Worm (Caenorhabditis elegans): ENCODE measurements around the gene cest-34.

The cest-34 gene

DNA sequence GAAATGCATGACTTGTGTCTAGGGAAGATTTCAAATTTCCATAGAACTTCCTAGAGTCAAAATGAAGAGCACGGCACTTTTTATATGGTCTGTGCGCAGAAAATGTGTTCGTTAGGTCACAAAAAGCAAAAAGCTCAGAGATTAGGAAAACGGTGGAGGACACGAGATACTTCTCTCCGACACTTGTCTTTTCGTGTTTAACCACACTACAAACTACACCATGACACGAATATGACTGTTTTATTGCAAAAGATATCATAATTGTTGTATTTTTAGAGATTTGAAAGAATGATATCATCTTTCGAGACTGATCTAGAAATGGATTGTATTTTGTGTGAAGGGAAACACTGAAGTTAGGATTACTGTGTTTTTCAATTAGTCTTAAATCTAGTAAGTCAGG lies 22.4 kb downstream of the cest-34 start:
- TF ChIP-seq nhr-25 (tag; optimal IDR thresholded peaks at IDR 0.05) (peak; percentile 1), aly-2 (tag; optimal IDR thresholded peaks at IDR 0.05) (no peak), ztf-11 (tag; optimal IDR thresholded peaks at IDR 0.05) (no peak), nhr-43 (tag; optimal IDR thresholded peaks at IDR 0.05; ENCODE audit: poor library complexity, severe bottlenecking) (peak; percentile 31), elt-3 (tag; optimal IDR thresholded peaks at IDR 0.05) (no peak)

DNA sequence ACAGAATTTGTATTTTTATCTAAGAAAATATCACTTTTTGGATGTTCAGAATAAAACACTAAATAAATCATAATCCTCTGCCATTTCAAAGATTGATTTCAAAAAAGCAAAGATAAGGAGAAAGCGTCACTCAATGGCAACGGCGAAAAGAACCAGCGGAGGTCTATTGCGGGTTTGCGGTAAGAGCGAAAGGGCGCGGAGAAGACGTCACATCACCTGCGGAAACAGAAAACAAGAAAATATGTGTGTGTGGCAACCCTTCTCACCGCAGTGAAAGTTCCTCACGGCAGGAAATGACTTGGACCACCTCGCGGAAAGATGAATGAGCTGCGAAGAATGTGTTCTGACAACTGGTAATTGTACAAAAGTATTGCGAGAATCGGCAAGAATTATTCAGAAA lies 23.2 kb downstream of the cest-34 start:
- no peak for TF ChIP-seq lsy-12 (tag; optimal IDR thresholded peaks at IDR 0.05)
- TF ChIP-seq nhr-28 (tag; optimal IDR thresholded peaks at IDR 0.05), result no peak
- TF ChIP-seq mdl-1 (tag; optimal IDR thresholded peaks at IDR 0.05), result no peak
- TF ChIP-seq nhr-12 (tag; optimal IDR thresholded peaks at IDR 0.05), result no peak
- no peak for TF ChIP-seq mml-1 (tag; optimal IDR thresholded peaks at IDR 0.05)
- TF ChIP-seq R02D3.7 (tag; optimal IDR thresholded peaks at IDR 0.05), result no peak
- TF ChIP-seq jun-1 (tag; optimal IDR thresholded peaks at IDR 0.05), result no peak
- TF ChIP-seq nhr-237 (tag; optimal IDR thresholded peaks at IDR 0.05), result no peak
- no peak for TF ChIP-seq lin-39 (tag; optimal IDR thresholded peaks at IDR 0.05)

DNA sequence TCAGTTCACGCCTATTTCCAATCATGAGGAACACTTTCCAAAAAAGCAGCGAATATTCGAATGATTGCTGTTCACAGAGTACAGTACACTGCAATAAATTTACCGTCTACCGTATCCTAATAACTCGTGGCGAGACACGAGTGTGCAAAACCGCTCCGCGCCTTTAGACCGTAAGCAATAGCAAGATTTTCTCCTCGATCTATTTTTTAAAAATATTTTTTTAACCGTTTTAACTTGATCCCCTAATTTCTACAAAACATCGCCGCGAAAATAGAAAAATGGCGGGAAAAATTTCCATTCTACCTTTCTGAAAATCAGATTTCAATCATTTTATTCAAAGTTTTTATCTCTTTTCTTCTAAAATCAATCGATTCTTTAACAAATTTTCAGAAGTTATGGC lies 26.1 kb downstream of the cest-34 start, which contains the start of gene era-1:
Gene era-1, plus strand, starts transcription at position 366 of the 400 bp plus-strand sequence.
- TF ChIP-seq mml-1 (tag; optimal IDR thresholded peaks at IDR 0.05) (no peak), nhr-76 (tag; optimal IDR thresholded peaks at IDR 0.05) (no peak), nhr-43 (tag; optimal IDR thresholded peaks at IDR 0.05; ENCODE audit: poor library complexity, severe bottlenecking) (no peak), tbx-2 (tag; optimal IDR thresholded peaks at IDR 0.05) (no peak), nhr-25 (tag; optimal IDR thresholded peaks at IDR 0.05) (no peak), nfya-1 (tag; optimal IDR thresholded peaks at IDR 0.05; ENCODE audit: insufficient read depth) (no peak), pha-4 (tag; optimal IDR thresholded peaks at IDR 0.05) (no peak), R02D3.7 (tag; optimal IDR thresholded peaks at IDR 0.05) (no peak), lin-39 (tag; optimal IDR thresholded peaks at IDR 0.05) (no peak)

DNA sequence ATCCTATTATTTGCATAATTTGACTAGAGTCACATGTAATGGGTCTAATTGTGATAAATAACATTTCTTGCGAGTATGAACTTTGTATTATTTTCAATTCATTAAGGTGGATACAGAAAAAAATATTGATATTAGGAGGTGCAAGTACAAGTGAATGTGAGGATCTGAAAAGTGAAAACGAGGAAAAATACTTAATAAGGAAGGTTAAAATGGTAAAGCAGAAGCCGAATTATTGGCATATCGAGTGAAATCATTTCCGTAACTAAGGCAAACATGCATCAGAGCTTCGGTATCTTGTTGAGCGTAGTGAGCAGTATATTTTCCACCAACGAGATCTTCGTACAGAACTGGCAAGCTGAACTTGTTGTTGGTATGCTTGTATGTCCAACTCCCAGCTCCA lies 27.9 kb downstream of the cest-34 start:
- no peak for TF ChIP-seq nhr-23 (tag; optimal IDR thresholded peaks at IDR 0.05)
- no peak for TF ChIP-seq mdl-1 (tag; optimal IDR thresholded peaks at IDR 0.05)
- no peak for TF ChIP-seq nhr-76 (tag; optimal IDR thresholded peaks at IDR 0.05)
- TF ChIP-seq daf-12 (tag; optimal IDR thresholded peaks at IDR 0.05), result no peak
- TF ChIP-seq ceh-9 (tag; optimal IDR thresholded peaks at IDR 0.05), result no peak
- TF ChIP-seq elt-3 (tag; optimal IDR thresholded peaks at IDR 0.05), result no peak
- no peak for TF ChIP-seq hmg-11 (tag; optimal IDR thresholded peaks at IDR 0.05)
- TF ChIP-seq ceh-82 (tag; optimal IDR thresholded peaks at IDR 0.05), result no peak
- no peak for TF ChIP-seq nhr-11 (tag; optimal IDR thresholded peaks at IDR 0.05)
- no peak for TF ChIP-seq unc-62 (GFP tag; optimal IDR thresholded peaks at IDR 0.05)
- TF ChIP-seq tbx-2 (tag; optimal IDR thresholded peaks at IDR 0.05), result no peak
- no peak for TF ChIP-seq eor-1 (tag; optimal IDR thresholded peaks at IDR 0.05)
- TF ChIP-seq egl-27 (tag; optimal IDR thresholded peaks at IDR 0.05), result no peak
- TF ChIP-seq lsy-12 (tag; optimal IDR thresholded peaks at IDR 0.05), result no peak
- no peak for TF ChIP-seq fkh-10 (GFP tag; optimal IDR thresholded peaks at IDR 0.05)
- TF ChIP-seq egl-5 (tag; optimal IDR thresholded peaks at IDR 0.05), result no peak
- no peak for TF ChIP-seq jun-1 (tag; optimal IDR thresholded peaks at IDR 0.05)
- TF ChIP-seq nhr-67 (tag; optimal IDR thresholded peaks at IDR 0.05), result no peak
- no peak for TF ChIP-seq ama-1 (optimal IDR thresholded peaks at IDR 0.05)
- no peak for TF ChIP-seq fkh-2 (tag; optimal IDR thresholded peaks at IDR 0.05)

DNA sequence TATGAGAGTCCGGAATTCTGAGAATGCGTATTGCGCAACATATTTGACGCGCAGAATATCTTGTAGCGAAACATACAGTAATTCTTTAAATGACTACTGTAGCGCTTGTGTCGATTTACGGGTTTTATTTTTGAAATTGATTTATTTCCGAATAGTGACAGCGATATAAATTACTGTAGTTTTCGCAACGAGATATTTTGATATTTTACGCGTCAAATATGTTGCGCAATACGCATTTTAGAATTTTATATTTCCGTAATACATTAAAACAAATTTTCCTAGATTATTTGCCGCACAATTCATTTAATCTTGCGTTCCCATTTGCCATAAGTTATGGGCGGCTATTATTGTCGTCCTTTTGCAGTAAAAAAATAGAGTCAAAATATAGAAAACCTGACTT lies 28.8 kb downstream of the cest-34 start:
- TF ChIP-seq ztf-4 (tag; optimal IDR thresholded peaks at IDR 0.05) (no peak), nhr-12 (tag; optimal IDR thresholded peaks at IDR 0.05) (no peak), ceh-16 (tag; optimal IDR thresholded peaks at IDR 0.05) (no peak)

DNA sequence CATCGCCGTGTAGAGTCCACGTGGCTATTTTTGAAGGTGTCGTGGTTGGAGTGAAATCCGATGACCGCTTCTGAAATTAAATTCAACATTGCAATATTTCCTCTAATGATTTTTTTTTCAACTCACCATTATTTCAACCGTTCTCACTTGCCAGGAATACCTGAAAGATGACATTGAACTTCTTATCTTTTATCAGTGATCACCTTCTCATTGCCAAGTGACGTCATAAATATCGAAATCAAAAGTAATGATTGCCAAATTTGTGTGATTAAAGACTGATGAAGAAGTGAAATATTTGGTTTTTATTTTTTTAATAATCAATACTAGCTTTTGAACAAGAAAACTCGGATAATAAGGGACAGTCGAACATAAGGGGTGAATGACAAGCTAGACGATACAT lies 30.2 kb downstream of the cest-34 start, which contains the start of gene W02F12.4:
Gene W02F12.4, minus strand, starts transcription at position 164 of the 400 bp plus-strand sequence.
- TF ChIP-seq nhr-25 (tag; optimal IDR thresholded peaks at IDR 0.05) (peak; percentile 61), skn-1 (tag; optimal IDR thresholded peaks at IDR 0.05) (no peak), fos-1 (tag; optimal IDR thresholded peaks at IDR 0.05) (no peak), nhr-76 (tag; optimal IDR thresholded peaks at IDR 0.05) (no peak), ceh-16 (tag; optimal IDR thresholded peaks at IDR 0.05) (no peak), elt-2 (tag; optimal IDR thresholded peaks at IDR 0.05) (peak; percentile 88), snpc-4 (tag; optimal IDR thresholded peaks at IDR 0.05) (no peak), elt-3 (tag; optimal IDR thresholded peaks at IDR 0.05) (peak in 2 of 3 experiments; percentile 4 to 71), ceh-28 (tag; optimal IDR thresholded peaks at IDR 0.05) (peak; percentile 46), lin-39 (tag; optimal IDR thresholded peaks at IDR 0.05) (no peak), R02D3.7 (tag; optimal IDR thresholded peaks at IDR 0.05) (no peak), ceh-9 (tag; optimal IDR thresholded peaks at IDR 0.05) (no peak), pqm-1 (tag; optimal IDR thresholded peaks at IDR 0.05) (peak; percentile 65)
